Worm (Caenorhabditis elegans): ENCODE measurements around the gene gcp-2.2.

DNA sequence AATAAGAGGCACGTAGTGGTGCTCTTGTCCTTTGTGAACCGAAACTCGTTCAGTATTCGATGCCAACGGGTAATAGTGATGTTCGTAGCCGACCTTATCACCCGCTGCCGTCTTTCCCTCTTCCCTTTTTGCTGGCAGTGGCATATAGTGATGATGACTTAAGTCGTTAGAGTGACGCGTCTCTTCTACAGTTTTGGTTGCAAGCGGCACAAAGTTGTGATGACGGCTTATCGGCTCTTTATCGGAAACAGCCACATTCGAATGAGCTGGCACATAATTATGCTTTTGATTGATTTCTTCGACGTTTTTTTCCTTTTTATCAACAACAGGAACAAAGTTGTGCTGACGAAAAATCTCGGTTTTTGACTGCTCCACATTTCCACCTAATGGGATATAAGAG, 22.1 kb upstream of the gcp-2.2 start:
- no peak for TF ChIP-seq him-1 (tag; optimal IDR thresholded peaks at IDR 0.05)
- TF ChIP-seq dao-5 (tag; optimal IDR thresholded peaks at IDR 0.05), result no peak
- TF ChIP-seq W03F9.2 (tag; optimal IDR thresholded peaks at IDR 0.05), result no peak

Measured in whole organism, L4/young adult.